Fruit fly (Drosophila melanogaster) whole organism, prepupa: Measurements from ENCODE around the gene CG42375.

Experiments
- Blimp-1 ChIP-seq: fragments of 200-800 bp; sonication (Bioruptor generic); optimal IDR thresholded peaks from 3 replicates; lab custom pipeline; 2017; ENCODE audit warnings: missing biosample characterization, missing genetic modification characterization, mild to moderate bottlenecking, moderate library complexity, missing genetic modification reagents
- CG11762 ChIP-seq: fragments of 200-800 bp; sonication (Bioruptor generic); optimal IDR thresholded peaks from 3 replicates; lab custom pipeline; 2016; ENCODE audit warnings: missing biosample characterization, missing genetic modification characterization; ENCODE audit not compliant: insufficient read depth
- CG16779 ChIP-seq: fragments of 200-800 bp; sonication (Bioruptor generic); optimal IDR thresholded peaks from 3 replicates; lab custom pipeline; 2017; ENCODE audit warnings: missing biosample characterization, mild to moderate bottlenecking, missing genetic modification characterization
- CG3032 ChIP-seq: fragments of 200-800 bp; optimal IDR thresholded peaks from 2 replicates; lab custom pipeline; 2019; ENCODE audit warnings: missing biosample characterization, mild to moderate bottlenecking, missing genetic modification characterization, moderate library complexity
- CG31627 ChIP-seq: fragments of 200-800 bp; sonication (Bioruptor generic); optimal IDR thresholded peaks from 3 replicates; lab custom pipeline; 2016; ENCODE audit warnings: missing biosample characterization, missing genetic modification characterization
- CG32006 ChIP-seq: fragments of 200-800 bp; sonication (Bioruptor generic); optimal IDR thresholded peaks from 3 replicates; lab custom pipeline; 2017; ENCODE audit warnings: missing biosample characterization, mild to moderate bottlenecking, missing genetic modification characterization
- CG4318 ChIP-seq: fragments of 200-800 bp; sonication (Bioruptor generic); optimal IDR thresholded peaks from 3 replicates; lab custom pipeline; 2017; ENCODE audit warnings: missing biosample characterization, mild to moderate bottlenecking, missing genetic modification characterization
- CG6163 ChIP-seq: fragments of 200-800 bp; sonication (Bioruptor generic); IDR thresholded peaks from 3 replicates; pipeline ENCODE4 v1.3.6; 2022; ENCODE audit warnings: missing biosample characterization, missing genetic modification characterization
- CG6854 ChIP-seq: fragments of 200-800 bp; sonication (Bioruptor generic); optimal IDR thresholded peaks from 2 replicates; lab custom pipeline; 2017; ENCODE audit warnings: missing biosample characterization, mild to moderate bottlenecking, missing genetic modification characterization
- CG8319 ChIP-seq: fragments of 200-800 bp; sonication (Bioruptor generic); optimal IDR thresholded peaks from 3 replicates; lab custom pipeline; 2016; ENCODE audit warnings: missing biosample characterization, missing genetic modification characterization
- CG9139 ChIP-seq: fragments of 200-800 bp; sonication (Bioruptor generic); optimal IDR thresholded peaks from 3 replicates; lab custom pipeline; 2017; ENCODE audit warnings: missing biosample characterization, mild to moderate bottlenecking, missing genetic modification characterization
- Eip75B ChIP-seq: fragments of 200-800 bp; sonication (Bioruptor generic); optimal IDR thresholded peaks from 3 replicates; lab custom pipeline; 2016; ENCODE audit warnings: missing biosample characterization, missing genetic modification characterization
- Eip78C ChIP-seq: fragments of 200-800 bp; sonication (Bioruptor generic); peaks from one replicate; lab custom pipeline; 2016; ENCODE audit warnings: missing biosample characterization, missing genetic modification characterization
- Eip93F ChIP-seq: fragments of 200-800 bp; sonication (Bioruptor generic); optimal IDR thresholded peaks from 2 replicates; lab custom pipeline; 2016; ENCODE audit warnings: missing biosample characterization, mild to moderate bottlenecking, missing genetic modification characterization
- Gug ChIP-seq: fragments of 200-800 bp; sonication (Bioruptor generic); IDR thresholded peaks from 2 replicates; pipeline ENCODE4 v1.3.6; 2022; ENCODE audit warnings: missing biosample characterization, missing genetic modification characterization
- Hr38 ChIP-seq: sonication (Bioruptor generic); optimal IDR thresholded peaks from 2 replicates; lab custom pipeline; 2016; ENCODE audit warnings: missing biosample characterization, missing genetic modification characterization
- Hr39 ChIP-seq: fragments of 200-800 bp; sonication (Bioruptor generic); optimal IDR thresholded peaks from 2 replicates; lab custom pipeline; 2016; ENCODE audit warnings: missing biosample characterization, missing genetic modification characterization
- Hr4 ChIP-seq: fragments of 200-800 bp; sonication (Bioruptor generic); optimal IDR thresholded peaks from 3 replicates; lab custom pipeline; 2016; ENCODE audit warnings: missing biosample characterization, missing genetic modification characterization
- Lpt ChIP-seq: fragments of 200-800 bp; sonication (Bioruptor generic); optimal IDR thresholded peaks from 3 replicates; lab custom pipeline; 2016; ENCODE audit warnings: missing biosample characterization, missing genetic modification characterization
- Sox102F ChIP-seq: fragments of 200-800 bp; sonication (Bioruptor generic); optimal IDR thresholded peaks from 2 replicates; lab custom pipeline; 2016; ENCODE audit warnings: missing biosample characterization, mild to moderate bottlenecking, missing genetic modification characterization
- achi ChIP-seq: fragments of 200-800 bp; sonication (Bioruptor generic); optimal IDR thresholded peaks from 3 replicates; lab custom pipeline; 2016; ENCODE audit warnings: missing biosample characterization, missing genetic modification characterization
- cyc ChIP-seq: fragments of 200-800 bp; sonication (Bioruptor generic); optimal IDR thresholded peaks from 3 replicates; lab custom pipeline; 2016; ENCODE audit warnings: missing biosample characterization, missing genetic modification characterization
- dsx ChIP-seq: fragments of 200-800 bp; optimal IDR thresholded peaks from 3 replicates; lab custom pipeline; 2019; ENCODE audit warnings: missing biosample characterization, mild to moderate bottlenecking, missing genetic modification characterization, moderate library complexity; ENCODE audit not compliant: poor library complexity, severe bottlenecking
- eg ChIP-seq: fragments of 200-800 bp; sonication (Bioruptor generic); IDR thresholded peaks from 3 replicates; pipeline ENCODE4 v1.3.6; 2022; ENCODE audit warnings: missing biosample characterization, missing genetic modification characterization
- esn ChIP-seq: fragments of 200-800 bp; sonication (Bioruptor generic); optimal IDR thresholded peaks from 2 replicates; lab custom pipeline; 2016; ENCODE audit warnings: missing biosample characterization, mild to moderate bottlenecking, missing genetic modification characterization, moderate library complexity
- fd59A ChIP-seq: fragments of 200-800 bp; sonication (Bioruptor generic); optimal IDR thresholded peaks from 2 replicates; lab custom pipeline; 2017; ENCODE audit warnings: missing biosample characterization, mild to moderate bottlenecking, missing genetic modification characterization, missing genetic modification reagents
- fd85E ChIP-seq: fragments of 200-800 bp; sonication (Bioruptor generic); optimal IDR thresholded peaks from 3 replicates; lab custom pipeline; 2016; ENCODE audit warnings: missing biosample characterization, missing genetic modification characterization
- fkh ChIP-seq: fragments of 200-800 bp; sonication (Bioruptor generic); optimal IDR thresholded peaks from 3 replicates; lab custom pipeline; 2017; ENCODE audit warnings: missing biosample characterization, mild to moderate bottlenecking, missing genetic modification characterization, moderate library complexity
- net ChIP-seq: fragments of 200-800 bp; sonication (Bioruptor generic); optimal IDR thresholded peaks from 3 replicates; lab custom pipeline; 2016; ENCODE audit warnings: missing biosample characterization, missing genetic modification characterization
- pdm3 ChIP-seq: fragments of 200-800 bp; sonication (Bioruptor generic); optimal IDR thresholded peaks from 3 replicates; lab custom pipeline; 2016; ENCODE audit warnings: missing biosample characterization, missing genetic modification characterization
- spab ChIP-seq: fragments of 200-800 bp; sonication (Bioruptor generic); optimal IDR thresholded peaks from 2 replicates; lab custom pipeline; 2017; ENCODE audit warnings: missing biosample characterization, mild to moderate bottlenecking, missing genetic modification characterization, missing genetic modification reagents
- ss ChIP-seq, 2 experiments: fragments of 200-800 bp; sonication (Bioruptor generic); optimal IDR thresholded peaks; 2 replicates in 1 of 2; 3 replicates in 1 of 2; lab custom pipeline; 2017 to 2018; ENCODE audit warnings: mild to moderate bottlenecking in 2 of 2, missing biosample characterization in 2 of 2, missing genetic modification characterization in 2 of 2, moderate library complexity in 1 of 2
- svp ChIP-seq: fragments of 200-800 bp; sonication (Bioruptor generic); peaks from one replicate; lab custom pipeline; 2016; ENCODE audit warnings: missing biosample characterization, missing genetic modification characterization
- vri ChIP-seq: fragments of 200-800 bp; sonication (Bioruptor generic); optimal IDR thresholded peaks from 3 replicates; lab custom pipeline; 2016; ENCODE audit warnings: missing biosample characterization, mild to moderate bottlenecking, missing genetic modification characterization

The CG42375 gene

dm6 chr3R:13779241-13779683 lies at the start of gene CG42375, which contains the start of gene CG9288 (continued):
- peak; percentile 74 for TF ChIP-seq Eip75B (GFP tag; lab: Kevin White, UChicago)
- peak; percentile 62 for TF ChIP-seq Lpt (GFP tag; lab: Kevin White, UChicago)
- no peak for TF ChIP-seq CG6854 (GFP tag; lab: Kevin White, UChicago)
- TF ChIP-seq spab (GFP tag; lab: Kevin White, UChicago) = peak; percentile 54
- peak; percentile 74 for TF ChIP-seq CG11762
- peak; percentile 83 for TF ChIP-seq eg
- TF ChIP-seq CG9139 (GFP tag; lab: Kevin White, UChicago) = no peak

dm6 chr3R:13730005-13730404 lies 49.4 kb upstream of the CG42375 start:
- TF ChIP-seq CG6854 (GFP tag; lab: Kevin White, UChicago) (no peak), Hr4 (GFP tag; lab: Kevin White, UChicago) (no peak), Hr39 (GFP tag; lab: Kevin White, UChicago) (no peak), fkh (no peak), CG6163 (GFP tag; lab: Robert Waterston, UW) (0 out of 3 replicates have a peak, but pooled peaks have one; percentile 22), Eip93F (no peak), net (no peak), eg (peak; percentile 29; the same call in 1 of the 3 replicates), fd59A (no peak), ss (GFP tag; optimal IDR thresholded peaks at IDR 0.05; lab: Kevin White, UChicago) (peak in 1 of 2 experiments; percentile 3), Eip78C (no peak), cyc (GFP tag; lab: Kevin White, UChicago) (no peak), CG31627 (GFP tag; lab: Kevin White, UChicago) (no peak), CG4318 (no peak), CG3032 (tag; lab: Kevin White, UChicago) (no peak), Blimp-1 (GFP tag; lab: Kevin White, UChicago) (no peak)

dm6 chr3R:13735304-13735898 lies 44.0 kb upstream of the CG42375 start:
- TF ChIP-seq svp = peak; percentile 35
- no peak for TF ChIP-seq pdm3

DNA sequence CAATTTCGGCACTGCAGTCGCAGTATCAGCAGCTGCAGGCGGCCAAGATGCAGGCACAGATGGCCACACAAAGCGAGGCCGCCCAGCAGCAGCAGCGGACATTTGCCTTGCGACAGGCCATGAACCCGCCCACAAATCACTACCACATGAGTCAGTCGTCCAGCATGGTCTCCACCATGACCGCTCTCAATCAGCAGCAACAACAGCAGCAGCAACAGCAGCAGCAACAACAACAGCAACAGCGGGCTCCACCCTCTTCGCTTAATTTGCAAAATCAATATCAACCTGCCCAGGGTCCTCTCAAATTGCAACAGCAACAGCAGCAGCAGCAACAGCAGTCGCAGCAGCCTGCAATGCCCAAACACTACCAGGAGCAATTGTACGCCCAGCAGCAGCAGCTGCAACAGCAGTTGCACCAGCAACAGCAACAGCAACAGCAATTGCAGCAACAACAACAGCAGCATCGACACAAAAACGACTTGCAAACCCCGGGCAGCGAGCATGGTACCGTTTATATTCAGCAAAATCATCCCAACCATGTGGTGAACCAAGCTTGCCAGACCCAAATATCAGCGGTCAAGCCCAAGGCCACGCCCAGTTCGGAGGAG lies 33.3 kb upstream of the CG42375 start:
- TF ChIP-seq Sox102F (GFP tag; lab: Kevin White, UChicago) (no peak), dsx (no peak), esn (no peak), Hr38 (GFP tag; lab: Kevin White, UChicago) (no peak), CG32006 (GFP tag; lab: Kevin White, UChicago) (no peak), eg (no peak), achi (GFP tag; lab: Kevin White, UChicago) (no peak), pdm3 (no peak), fd85E (GFP tag; lab: Kevin White, UChicago) (no peak), Gug (GFP tag; lab: Robert Waterston, UW) (no peak), Hr4 (GFP tag; lab: Kevin White, UChicago) (no peak), cyc (GFP tag; lab: Kevin White, UChicago) (no peak), CG16779 (no peak)

DNA sequence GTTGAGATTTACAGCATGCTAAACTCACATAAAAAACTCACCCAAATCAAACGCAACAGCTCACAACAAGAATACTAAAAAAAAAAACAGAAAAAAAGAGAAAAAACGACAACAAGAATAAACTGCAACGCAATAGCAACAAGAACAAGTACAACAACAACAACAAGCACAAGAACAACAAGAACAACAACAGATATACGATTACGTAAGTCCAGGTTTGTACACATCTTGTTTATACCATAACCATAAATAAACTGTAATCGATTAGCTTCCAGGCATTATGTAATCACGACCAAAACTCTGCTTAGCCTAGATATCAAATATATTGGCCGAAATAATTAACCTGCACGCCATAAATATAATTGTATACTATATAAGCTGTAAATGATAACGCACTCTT lies 17.9 kb upstream of the CG42375 start:
- 0 out of 3 replicates have a peak, but pooled peaks have one; percentile 14 for TF ChIP-seq eg
- no peak for TF ChIP-seq CG8319 (GFP tag; lab: Kevin White, UChicago)
- TF ChIP-seq vri (GFP tag; lab: Kevin White, UChicago) = no peak
